Worm (Caenorhabditis elegans): ENCODE data around the gene M70.5.

DNA sequence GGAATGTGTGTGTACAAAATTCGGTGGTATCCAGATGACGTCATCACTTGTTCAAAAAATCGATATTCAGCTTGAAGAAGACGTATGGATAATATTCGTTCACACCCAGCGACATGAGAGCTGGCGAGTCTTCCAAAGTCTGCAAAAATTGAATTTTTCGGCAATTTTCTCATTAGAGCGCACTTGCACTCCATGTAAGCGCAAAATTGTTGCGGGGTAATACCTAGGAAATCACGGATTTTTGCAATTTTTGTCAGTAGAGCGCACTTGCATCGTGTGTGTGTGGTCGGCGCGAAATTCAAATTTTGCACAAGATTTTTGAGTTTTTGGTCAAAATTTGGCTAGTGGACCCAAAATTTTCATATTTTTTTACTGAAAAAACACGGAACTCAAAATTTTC is 32.8 kb upstream of the M70.5 start:
- TF ChIP-seq zip-5 (tag; optimal IDR thresholded peaks at IDR 0.05) (no peak), ama-1 (optimal IDR thresholded peaks at IDR 0.05) (no peak), pha-4 (tag; optimal IDR thresholded peaks at IDR 0.05) (no peak), ceh-22 (tag; optimal IDR thresholded peaks at IDR 0.05) (no peak), elt-2 (tag; optimal IDR thresholded peaks at IDR 0.05) (no peak), pat-9 (tag; optimal IDR thresholded peaks at IDR 0.05) (no peak), fkh-10 (GFP tag; optimal IDR thresholded peaks at IDR 0.05) (no peak), K09A11.1 (tag; optimal IDR thresholded peaks at IDR 0.05; ENCODE audit: insufficient read depth) (no peak), fax-1 (tag; optimal IDR thresholded peaks at IDR 0.05) (no peak), npax-4 (tag; optimal IDR thresholded peaks at IDR 0.05) (no peak), nhr-11 (tag; optimal IDR thresholded peaks at IDR 0.05) (no peak)
